Fruit fly (Drosophila melanogaster) whole organism, embryonic: ENCODE measurements around the gene Atat.

Source experiments
- Asciz ChIP-seq: fragments of 200-800 bp; sonication (Bioruptor generic); optimal IDR thresholded peaks from 2 replicates; lab custom pipeline; 2017; ENCODE audit warnings: missing biosample characterization, mild to moderate bottlenecking, missing genetic modification characterization, missing genetic modification reagents
- BEAF-32 ChIP-seq: fragments of 200-800 bp; sonication (Bioruptor generic); optimal IDR thresholded peaks from 3 replicates; lab custom pipeline; 2017; ENCODE audit warnings: missing biosample characterization, missing genetic modification characterization, mild to moderate bottlenecking, moderate library complexity, missing genetic modification reagents
- Blimp-1 ChIP-seq: fragments of 200-800 bp; sonication (Bioruptor generic); optimal IDR thresholded peaks from 3 replicates; lab custom pipeline; 2018; ENCODE audit warnings: missing biosample characterization, missing genetic modification characterization, mild to moderate bottlenecking, moderate library complexity, missing genetic modification reagents
- CG10209 ChIP-seq: fragments of 200-800 bp; sonication (Bioruptor generic); optimal IDR thresholded peaks from 3 replicates; lab custom pipeline; 2017; ENCODE audit warnings: missing biosample characterization, mild to moderate bottlenecking, missing genetic modification characterization, missing genetic modification reagents
- CG10462 ChIP-seq: fragments of 200-800 bp; sonication (Bioruptor generic); optimal IDR thresholded peaks from 2 replicates; lab custom pipeline; 2016; ENCODE audit warnings: missing biosample characterization, missing genetic modification characterization
- CG10654 ChIP-seq: fragments of 200-800 bp; sonication (Bioruptor generic); optimal IDR thresholded peaks from 2 replicates; lab custom pipeline; 2016; ENCODE audit warnings: missing biosample characterization, missing genetic modification characterization
- CG10979 ChIP-seq: fragments of 200-800 bp; sonication (Bioruptor generic); optimal IDR thresholded peaks from 2 replicates; lab custom pipeline; 2018; ENCODE audit warnings: missing biosample characterization, mild to moderate bottlenecking, missing genetic modification characterization, moderate library complexity
- CG12219 ChIP-seq: fragments of 200-800 bp; sonication (Bioruptor generic); optimal IDR thresholded peaks from 3 replicates; lab custom pipeline; 2018; ENCODE audit warnings: missing biosample characterization, mild to moderate bottlenecking, missing genetic modification characterization
- CG13894 ChIP-seq: fragments of 200-800 bp; sonication (Bioruptor generic); optimal IDR thresholded peaks from 3 replicates; lab custom pipeline; 2018; ENCODE audit warnings: missing biosample characterization, mild to moderate bottlenecking, missing genetic modification characterization, moderate library complexity
- CG15269 ChIP-seq: fragments of 200-800 bp; sonication (Bioruptor generic); optimal IDR thresholded peaks from 2 replicates; lab custom pipeline; 2018; ENCODE audit warnings: missing biosample characterization, mild to moderate bottlenecking, missing genetic modification characterization, moderate library complexity
- CG16779 ChIP-seq: fragments of 200-800 bp; sonication (Bioruptor generic); IDR thresholded peaks from 2 replicates; pipeline ENCODE4 v1.3.6; 2022; ENCODE audit warnings: missing biosample characterization, missing genetic modification characterization
- CG17612 ChIP-seq: fragments of 200-800 bp; sonication (Bioruptor generic); IDR thresholded peaks from 2 replicates; pipeline ENCODE4 v1.3.6; 2022; ENCODE audit warnings: missing biosample characterization, missing genetic modification characterization
- CG18599 ChIP-seq: fragments of 200-800 bp; sonication (Bioruptor generic); optimal IDR thresholded peaks from 3 replicates; lab custom pipeline; 2017; ENCODE audit warnings: missing biosample characterization, missing genetic modification characterization, mild to moderate bottlenecking, moderate library complexity, missing genetic modification reagents
- CG18764 ChIP-seq: fragments of 200-800 bp; sonication (Bioruptor generic); optimal IDR thresholded peaks from 3 replicates; lab custom pipeline; 2016; ENCODE audit warnings: missing biosample characterization, missing genetic modification characterization
- CG2678 ChIP-seq: fragments of 200-800 bp; sonication (Bioruptor generic); optimal IDR thresholded peaks from 3 replicates; lab custom pipeline; 2019; ENCODE audit warnings: missing biosample characterization, mild to moderate bottlenecking, missing genetic modification characterization, moderate library complexity
- CG2712 ChIP-seq: fragments of 200-800 bp; optimal IDR thresholded peaks from 3 replicates; lab custom pipeline; 2019; ENCODE audit warnings: missing biosample characterization, mild to moderate bottlenecking, missing genetic modification characterization, moderate library complexity
- CG34376 ChIP-seq: fragments of 200-800 bp; sonication (Bioruptor generic); optimal IDR thresholded peaks from 2 replicates; lab custom pipeline; 2018; ENCODE audit warnings: missing biosample characterization, mild to moderate bottlenecking, missing genetic modification characterization
- CG3995 ChIP-seq: fragments of 200-800 bp; sonication (Bioruptor generic); optimal IDR thresholded peaks from 3 replicates; lab custom pipeline; 2016; ENCODE audit warnings: missing biosample characterization, missing genetic modification characterization
- CG4424 ChIP-seq: fragments of 200-800 bp; sonication (Bioruptor generic); optimal IDR thresholded peaks from 3 replicates; lab custom pipeline; 2016; ENCODE audit warnings: missing biosample characterization, missing genetic modification characterization
- Deaf1 ChIP-seq: fragments of 200-800 bp; optimal IDR thresholded peaks from 3 replicates; lab custom pipeline; 2019; ENCODE audit warnings: missing biosample characterization, mild to moderate bottlenecking, missing genetic modification characterization, moderate library complexity
- Eip74EF ChIP-seq, 2 experiments: fragments of 200-800 bp in 1 of 2; fragments of >200 bp in 1 of 2; sonication (Bioruptor generic) in 1 of 2; optimal IDR thresholded peaks; 2 replicates each; lab custom pipeline; 2017 to 2019; ENCODE audit warnings: missing biosample characterization in 2 of 2, missing genetic modification characterization in 2 of 2, mild to moderate bottlenecking in 1 of 2, moderate library complexity in 1 of 2
- Hmr ChIP-seq: fragments of 200-800 bp; sonication (Bioruptor generic); optimal IDR thresholded peaks from 3 replicates; lab custom pipeline; 2017; ENCODE audit warnings: mild to moderate bottlenecking, missing biosample characterization, missing genetic modification reagents, missing genetic modification characterization
- Jarid2 ChIP-seq: fragments of 200-800 bp; sonication (Bioruptor generic); optimal IDR thresholded peaks from 3 replicates; lab custom pipeline; 2017; ENCODE audit warnings: mild to moderate bottlenecking, missing biosample characterization, missing genetic modification reagents, missing genetic modification characterization
- Kr ChIP-seq: fragments of 200-800 bp; sonication (Bioruptor generic); optimal IDR thresholded peaks from 2 replicates; lab custom pipeline; 2017; ENCODE audit warnings: missing biosample characterization, mild to moderate bottlenecking, missing genetic modification characterization
- NK7.1 ChIP-seq: fragments of 200-800 bp; sonication (Bioruptor generic); optimal IDR thresholded peaks from 3 replicates; lab custom pipeline; 2016; ENCODE audit warnings: missing biosample characterization, missing genetic modification characterization
- Nf-YA ChIP-seq: fragments of 200-800 bp; sonication (Bioruptor generic); IDR thresholded peaks from 2 replicates; pipeline ENCODE4 v1.3.6; 2022; ENCODE audit warnings: missing biosample characterization, missing genetic modification characterization
- Oli ChIP-seq: fragments of 200-800 bp; sonication (Bioruptor generic); optimal IDR thresholded peaks from 2 replicates; lab custom pipeline; 2018; ENCODE audit warnings: missing biosample characterization, mild to moderate bottlenecking, missing genetic modification characterization, moderate library complexity
- Sox102F ChIP-seq: fragments of 200-800 bp; sonication (Bioruptor generic); optimal IDR thresholded peaks from 2 replicates; lab custom pipeline; 2018; ENCODE audit warnings: missing biosample characterization, mild to moderate bottlenecking, missing genetic modification characterization, moderate library complexity
- Ssrp ChIP-seq: fragments of 200-800 bp; sonication (Bioruptor generic); optimal IDR thresholded peaks from 2 replicates; lab custom pipeline; 2018; ENCODE audit warnings: missing biosample characterization, mild to moderate bottlenecking, missing genetic modification characterization, moderate library complexity
- abd-A ChIP-seq: fragments of 200-800 bp; sonication (Bioruptor generic); optimal IDR thresholded peaks from 3 replicates; lab custom pipeline; 2019; ENCODE audit warnings: missing biosample characterization, mild to moderate bottlenecking, missing genetic modification characterization, moderate library complexity
- ap ChIP-seq: fragments of 200-800 bp; sonication (Bioruptor generic); IDR thresholded peaks from 2 replicates; pipeline ENCODE4 v1.3.6; 2022; ENCODE audit warnings: missing biosample characterization, missing genetic modification characterization
- cas ChIP-seq: fragments of 200-800 bp; sonication (Bioruptor generic); IDR thresholded peaks from 2 replicates; pipeline ENCODE4 v1.3.6; 2022; ENCODE audit warnings: missing biosample characterization, missing genetic modification characterization
- caup ChIP-seq: fragments of 200-800 bp; sonication (Bioruptor generic); optimal IDR thresholded peaks from 3 replicates; lab custom pipeline; 2017; ENCODE audit warnings: missing biosample characterization, mild to moderate bottlenecking, missing genetic modification characterization, moderate library complexity; ENCODE audit not compliant: severe bottlenecking
- cg ChIP-seq: fragments of 200-800 bp; sonication (Bioruptor generic); optimal IDR thresholded peaks from 3 replicates; lab custom pipeline; 2019; ENCODE audit warnings: missing biosample characterization, mild to moderate bottlenecking, missing genetic modification characterization, moderate library complexity
- chif ChIP-seq, 2 experiments: fragments of 200-800 bp; sonication (Bioruptor generic); optimal IDR thresholded peaks; 3 replicates each; lab custom pipeline; 2016; ENCODE audit warnings: missing biosample characterization in 2 of 2, missing genetic modification characterization in 2 of 2
- chinmo ChIP-seq: fragments of 200-800 bp; sonication (Bioruptor generic); IDR thresholded peaks from 4 replicates; pipeline ENCODE4 v1.3.6; 2022; ENCODE audit warnings: missing biosample characterization, missing genetic modification characterization; ENCODE audit not compliant: partially characterized antibody
- dati ChIP-seq: fragments of 200-800 bp; sonication (Bioruptor generic); IDR thresholded peaks from 2 replicates; pipeline ENCODE4 v1.3.6; 2022; ENCODE audit warnings: missing biosample characterization, missing genetic modification characterization
- dpn ChIP-seq, 2 experiments: fragments of 200-800 bp; sonication (Bioruptor generic); optimal IDR thresholded peaks; 3 replicates each; lab custom pipeline; 2016; ENCODE audit warnings: missing biosample characterization in 2 of 2, missing genetic modification characterization in 2 of 2
- dysf ChIP-seq: fragments of 200-800 bp; sonication (Bioruptor generic); IDR thresholded peaks from 3 replicates; pipeline ENCODE4 v1.3.6; 2022; ENCODE audit warnings: missing biosample characterization, missing genetic modification characterization
- gem ChIP-seq: fragments of 200-800 bp; sonication (Bioruptor generic); optimal IDR thresholded peaks from 2 replicates; lab custom pipeline; 2019; ENCODE audit warnings: missing biosample characterization, mild to moderate bottlenecking, missing genetic modification characterization, moderate library complexity
- hb ChIP-seq: fragments of 200-800 bp; sonication (Bioruptor generic); IDR thresholded peaks from 3 replicates; pipeline ENCODE4 v1.3.6; 2022; ENCODE audit warnings: missing biosample characterization, missing genetic modification characterization; ENCODE audit not compliant: partially characterized antibody
- lilli ChIP-seq: fragments of 200-800 bp; sonication (Bioruptor generic); optimal IDR thresholded peaks from 3 replicates; lab custom pipeline; 2016; ENCODE audit warnings: missing biosample characterization, missing genetic modification characterization
- pum ChIP-seq: fragments of 200-800 bp; sonication (Bioruptor generic); optimal IDR thresholded peaks from 2 replicates; lab custom pipeline; 2016; ENCODE audit warnings: missing biosample characterization, missing genetic modification characterization
- row ChIP-seq: fragments of 200-800 bp; sonication (Bioruptor generic); IDR thresholded peaks from 3 replicates; pipeline ENCODE4 v1.3.6; 2022; ENCODE audit warnings: missing biosample characterization, missing genetic modification characterization
- sd ChIP-seq: fragments of 200-800 bp; sonication (Bioruptor generic); optimal IDR thresholded peaks from 3 replicates; lab custom pipeline; 2018; ENCODE audit warnings: missing biosample characterization, mild to moderate bottlenecking, missing genetic modification characterization, moderate library complexity
- stc ChIP-seq: fragments of 200-800 bp; sonication (Bioruptor generic); IDR thresholded peaks from 2 replicates; pipeline ENCODE4 v1.3.6; 2022; ENCODE audit warnings: missing biosample characterization, missing genetic modification characterization
- tio ChIP-seq: fragments of 200-800 bp; sonication (Bioruptor generic); optimal IDR thresholded peaks from 2 replicates; lab custom pipeline; 2017; ENCODE audit warnings: missing biosample characterization, missing genetic modification characterization, inconsistent platforms

Atat gene

dm6 chr3L:9469079-9469478, 42.5 kb upstream of the Atat start:
- TF ChIP-seq CG18764 (GFP tag; lab: Kevin White, UChicago) (no peak), Kr (GFP tag; lab: Kevin White, UChicago) (peak; percentile 32), chif (GFP tag; optimal IDR thresholded peaks at IDR 0.05; lab: Kevin White, UChicago) (no peak), Deaf1 (tag; lab: Kevin White, UChicago) (peak; percentile 19), CG17612 (GFP tag; lab: Robert Waterston, UW) (no peak), abd-A (peak; percentile 83), cg (peak; percentile 59), chinmo (GFP tag; lab: Robert Waterston, UW) (0 out of 4 replicates have a peak, but pooled peaks have one; percentile 38), CG13894 (peak; percentile 19)

- TF ChIP-seq Nf-YA (GFP tag; lab: Robert Waterston, UW) (no peak), Blimp-1 (GFP tag; lab: Kevin White, UChicago) (peak; percentile 26), CG18599 (GFP tag; lab: Kevin White, UChicago) (peak; percentile 43), Sox102F (GFP tag; lab: Kevin White, UChicago) (peak; percentile 50), CG3995 (GFP tag; lab: Kevin White, UChicago) (peak; percentile 2), hb (GFP tag; lab: Robert Waterston, UW) (0 out of 3 replicates have a peak, but pooled peaks have one; percentile 33), tio (GFP tag; lab: Kevin White, UChicago) (peak; percentile 40), CG2678 (tag; lab: Kevin White, UChicago) (peak; percentile 73), cas (GFP tag; lab: Robert Waterston, UW) (no peak), Oli (tag; lab: Kevin White, UChicago) (peak; percentile 31), CG10209 (peak; percentile 17), dpn (GFP tag; optimal IDR thresholded peaks at IDR 0.05; lab: Kevin White, UChicago) (peak; percentile 16 to 33), CG16779 (GFP tag; lab: Robert Waterston, UW) (0 out of 2 replicates have a peak, but pooled peaks have one; percentile 31), dati (GFP tag; lab: Robert Waterston, UW) (no peak), row (GFP tag; lab: Robert Waterston, UW) (peak; percentile 35; the same call in 2 of the 3 replicates), CG10462 (GFP tag; lab: Kevin White, UChicago) (no peak), gem (tag; lab: Kevin White, UChicago) (peak; percentile 58), ap (no peak), pum (GFP tag; lab: Kevin White, UChicago) (peak; percentile 25), Jarid2 (GFP tag; lab: Kevin White, UChicago) (peak; percentile 11), BEAF-32 (GFP tag; lab: Kevin White, UChicago) (no peak), dysf (GFP tag; lab: Robert Waterston, UW) (peak; percentile 36; the same call in 1 of the 3 replicates), Ssrp (tag; lab: Kevin White, UChicago) (peak; percentile 34), lilli (GFP tag; lab: Kevin White, UChicago) (peak; percentile 27), caup (GFP tag; lab: Kevin White, UChicago) (peak; percentile 30), CG10654 (GFP tag; lab: Kevin White, UChicago) (no peak), CG10979 (peak; percentile 42), CG34376 (GFP tag; lab: Kevin White, UChicago) (no peak), Eip74EF (GFP tag; optimal IDR thresholded peaks at IDR 0.05; lab: Kevin White, UChicago) (peak in 1 of 2 experiments; percentile 17), Asciz (no peak), CG2712 (tag; lab: Kevin White, UChicago) (peak; percentile 34), NK7.1 (no peak), CG12219 (no peak), CG4424 (GFP tag; lab: Kevin White, UChicago) (peak; percentile 3), CG15269 (tag; lab: Kevin White, UChicago) (peak; percentile 30), sd (no peak), Hmr (GFP tag; lab: Kevin White, UChicago) (peak; percentile 32), stc (GFP tag; lab: Robert Waterston, UW) (no peak)
Observed at dm6 chr3L:9468261-9468890, 41.8 kb upstream of the Atat start.
